Worm (Caenorhabditis elegans) whole organism, early embryonic: ENCODE data around the gene pfd-5.

Source experiments
- B0310.2 ChIP-seq: sonication (generic microtip); optimal IDR thresholded peaks from 2 replicates; lab custom pipeline; 2016; ENCODE audit warnings: mild to moderate bottlenecking, missing genetic modification characterization, missing compliant biosample characterization
- F13C5.2 ChIP-seq: sonication (generic microtip); optimal IDR thresholded peaks from 2 replicates; lab custom pipeline; 2017; ENCODE audit warnings: mild to moderate bottlenecking, missing genetic modification characterization, inconsistent platforms, missing compliant biosample characterization
- aly-1 ChIP-seq: sonication (generic microtip); optimal IDR thresholded peaks from 2 replicates; lab custom pipeline; 2016; ENCODE audit warnings: missing genetic modification characterization, missing compliant biosample characterization
- ama-1 ChIP-seq: fragments of 150-350 bp; optimal IDR thresholded peaks from 2 replicates; lab custom pipeline; 2014
- flt-1 ChIP-seq: fragments of 200-800 bp; sonication (Bioruptor generic); IDR thresholded peaks from 2 replicates; pipeline ENCODE4 v1.3.6; 2022; ENCODE audit warnings: missing genetic modification characterization, missing compliant biosample characterization
- hmg-4 ChIP-seq: fragments of 200-800 bp; sonication (Bioruptor generic); optimal IDR thresholded peaks from 2 replicates; lab custom pipeline; 2018; ENCODE audit warnings: mild to moderate bottlenecking, missing genetic modification characterization, missing compliant biosample characterization
- pes-1 ChIP-seq: fragments of 200-800 bp; sonication (Bioruptor generic); IDR thresholded peaks from 2 replicates; pipeline ENCODE4 v1.3.6; 2022; ENCODE audit warnings: missing genetic modification reagents, missing genetic modification characterization, missing compliant biosample characterization

- TF ChIP-seq flt-1 (GFP tag; lab: Robert Waterston, UW) (no peak), F13C5.2 (no peak), aly-1 (tag; lab: Kevin White, UChicago) (no peak), ama-1 (no peak), B0310.2 (tag; lab: Kevin White, UChicago) (no peak), pes-1 (GFP tag; lab: Robert Waterston, UW) (no peak), hmg-4 (GFP tag; lab: Kevin White, UChicago) (no peak)
These were observed 5.6 kb downstream of the pfd-5 start, which contains the start of gene mec-14 for ce11 chrIII:7192942-7193665.
